Fruit fly (Drosophila melanogaster) whole organism, embryonic: ENCODE measurements around the gene Hesr.

ENCODE experiments used
- CG12299 ChIP-seq: fragments of 200-800 bp; sonication (Bioruptor generic); optimal IDR thresholded peaks from 2 replicates; lab custom pipeline; 2018; ENCODE audit warnings: missing biosample characterization, mild to moderate bottlenecking, missing genetic modification characterization
- pum ChIP-seq: fragments of 200-800 bp; sonication (Bioruptor generic); optimal IDR thresholded peaks from 2 replicates; lab custom pipeline; 2016; ENCODE audit warnings: missing biosample characterization, missing genetic modification characterization

DNA sequence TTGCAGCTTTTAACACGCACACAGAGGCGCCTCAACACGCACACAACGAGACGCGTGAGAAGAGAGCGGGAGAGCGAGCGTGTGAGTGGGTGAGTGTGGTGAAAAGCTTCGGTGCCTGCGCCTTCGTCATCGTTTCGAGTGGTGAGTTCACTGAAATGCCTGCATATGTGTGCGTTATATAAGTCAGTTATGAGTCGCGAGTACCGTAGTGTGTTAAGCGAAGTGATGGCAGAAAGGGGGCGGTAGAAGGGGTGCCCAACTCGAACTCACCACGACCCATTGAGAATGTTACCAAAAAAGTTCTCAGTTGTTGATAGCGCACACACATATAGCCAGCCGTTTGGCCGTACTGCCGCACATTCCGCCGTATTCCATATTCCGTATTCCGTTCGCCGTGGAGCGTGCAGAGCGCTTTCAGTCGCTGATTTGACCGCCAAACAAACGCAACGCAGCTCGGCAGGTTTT, 50.0 kb downstream of the Hesr start, which contains the start of gene Frq1:
- TF ChIP-seq CG12299 (tag; lab: Kevin White, UChicago), result no peak
- no peak for TF ChIP-seq pum (GFP tag; lab: Kevin White, UChicago)
